Worm (Caenorhabditis elegans) whole organism, L2 larva: Measurements from ENCODE around the gene arl-5.

ENCODE experiments used
- C34F6.9 ChIP-seq: fragments of 150-350 bp; optimal IDR thresholded peaks from 2 replicates; lab custom pipeline; 2014; ENCODE audit warnings: missing biosample characterization, missing genetic modification characterization
- F13H6.1 ChIP-seq: sonication (generic microtip); optimal IDR thresholded peaks from 2 replicates; lab custom pipeline; 2016; ENCODE audit warnings: missing genetic modification characterization, missing compliant biosample characterization
- R02D3.7 ChIP-seq: fragments of 150-350 bp; optimal IDR thresholded peaks from 2 replicates; lab custom pipeline; 2014; ENCODE audit warnings: missing biosample characterization, missing genetic modification characterization
- Y55F3AM.14 ChIP-seq: fragments of 200-800 bp; sonication (Bioruptor generic); optimal IDR thresholded peaks from 2 replicates; lab custom pipeline; 2018; ENCODE audit warnings: mild to moderate bottlenecking, missing genetic modification characterization, missing compliant biosample characterization
- ZK546.5 ChIP-seq: sonication (generic microtip); optimal IDR thresholded peaks from 2 replicates; lab custom pipeline; 2017; ENCODE audit warnings: missing biosample characterization, missing genetic modification characterization
- alr-1 ChIP-seq: fragments of 150-350 bp; optimal IDR thresholded peaks from 2 replicates; lab custom pipeline; 2014; ENCODE audit warnings: missing biosample characterization, missing genetic modification characterization
- aly-2 ChIP-seq: fragments of 150-350 bp; optimal IDR thresholded peaks from 2 replicates; lab custom pipeline; 2014; ENCODE audit warnings: missing biosample characterization, missing genetic modification characterization
- ama-1 ChIP-seq: fragments of 150-350 bp; optimal IDR thresholded peaks from 2 replicates; lab custom pipeline; 2018; ENCODE audit warnings: inconsistent platforms
- blmp-1 ChIP-seq: sonication (generic microtip); optimal IDR thresholded peaks from 2 replicates; lab custom pipeline; 2017; ENCODE audit warnings: missing genetic modification characterization, mild to moderate bottlenecking, missing compliant biosample characterization, antibody characterized with exemption, moderate library complexity; ENCODE audit not compliant: insufficient read depth
- ceh-16 ChIP-seq: fragments of 150-350 bp; optimal IDR thresholded peaks from 2 replicates; lab custom pipeline; 2014; ENCODE audit warnings: missing biosample characterization, missing genetic modification characterization
- ceh-82 ChIP-seq: fragments of 150-350 bp; optimal IDR thresholded peaks from 2 replicates; lab custom pipeline; 2014; ENCODE audit warnings: missing biosample characterization, missing genetic modification characterization
- crh-2 ChIP-seq: sonication (generic microtip); optimal IDR thresholded peaks from 2 replicates; lab custom pipeline; 2017; ENCODE audit warnings: missing biosample characterization, missing genetic modification characterization
- dmd-4 ChIP-seq: sonication (generic microtip); optimal IDR thresholded peaks from 2 replicates; lab custom pipeline; 2017; ENCODE audit warnings: missing biosample characterization, missing genetic modification characterization
- egl-27 ChIP-seq: sonication (generic microtip); optimal IDR thresholded peaks from 3 replicates; lab custom pipeline; 2017; ENCODE audit warnings: missing biosample characterization, missing genetic modification reagents, missing genetic modification characterization
- elt-1 ChIP-seq: fragments of 150-350 bp; optimal IDR thresholded peaks from 2 replicates; lab custom pipeline; 2014; ENCODE audit warnings: missing biosample characterization, missing genetic modification characterization
- elt-3 ChIP-seq: sonication (generic microtip); optimal IDR thresholded peaks from 2 replicates; lab custom pipeline; 2017; ENCODE audit warnings: missing biosample characterization, missing genetic modification characterization
- fos-1 ChIP-seq: fragments of 150-350 bp; optimal IDR thresholded peaks from 2 replicates; lab custom pipeline; 2014; ENCODE audit warnings: missing biosample characterization, missing genetic modification characterization
- gmeb-1 ChIP-seq: fragments of 150-350 bp; optimal IDR thresholded peaks from 2 replicates; lab custom pipeline; 2014; ENCODE audit warnings: missing biosample characterization, missing genetic modification characterization
- lin-11 ChIP-seq: fragments of 150-350 bp; sonication (generic microtip); optimal IDR thresholded peaks from 2 replicates; lab custom pipeline; 2014; ENCODE audit warnings: missing biosample characterization, missing genetic modification characterization, inconsistent platforms, mixed read lengths
- lin-13 ChIP-seq: fragments of 150-350 bp; optimal IDR thresholded peaks from 2 replicates; lab custom pipeline; 2014; ENCODE audit warnings: missing biosample characterization, missing genetic modification reagents, missing genetic modification characterization
- lin-39 ChIP-seq: fragments of 150-350 bp; optimal IDR thresholded peaks from 2 replicates; lab custom pipeline; 2014; ENCODE audit warnings: missing biosample characterization, missing genetic modification reagents, missing genetic modification characterization
- lsy-2 ChIP-seq, 2 experiments: fragments of 150-350 bp in 1 of 2; sonication (generic microtip) in 1 of 2; optimal IDR thresholded peaks; 2 replicates each; lab custom pipeline; 2014 to 2017; ENCODE audit warnings: missing biosample characterization in 2 of 2, missing genetic modification characterization in 2 of 2
- mab-5 ChIP-seq: fragments of 150-350 bp; optimal IDR thresholded peaks from 2 replicates; lab custom pipeline; 2014; ENCODE audit warnings: missing biosample characterization, missing genetic modification characterization
- mbf-1 ChIP-seq: sonication (generic microtip); optimal IDR thresholded peaks from 2 replicates; lab custom pipeline; 2017; ENCODE audit warnings: missing biosample characterization, missing genetic modification characterization
- mdl-1 ChIP-seq, 2 experiments: fragments of 150-350 bp in 1 of 2; sonication (generic microtip) in 1 of 2; optimal IDR thresholded peaks; 2 replicates each; lab custom pipeline; 2017; ENCODE audit warnings: missing biosample characterization in 2 of 2, missing genetic modification characterization in 2 of 2
- nhr-10 ChIP-seq: sonication (generic microtip); optimal IDR thresholded peaks from 2 replicates; lab custom pipeline; 2017; ENCODE audit warnings: missing biosample characterization, missing genetic modification characterization
- nhr-11 ChIP-seq: fragments of 150-350 bp; optimal IDR thresholded peaks from 2 replicates; lab custom pipeline; 2014; ENCODE audit warnings: missing biosample characterization, missing genetic modification characterization
- nhr-12 ChIP-seq: fragments of 150-350 bp; optimal IDR thresholded peaks from 2 replicates; lab custom pipeline; 2014; ENCODE audit warnings: missing biosample characterization, missing genetic modification characterization
- nhr-129 ChIP-seq: fragments of 150-350 bp; optimal IDR thresholded peaks from 2 replicates; lab custom pipeline; 2014; ENCODE audit warnings: missing biosample characterization, missing genetic modification characterization
- nhr-21 ChIP-seq: fragments of 150-350 bp; optimal IDR thresholded peaks from 2 replicates; lab custom pipeline; 2014; ENCODE audit warnings: missing biosample characterization, missing genetic modification characterization
- nhr-23 ChIP-seq: fragments of 150-350 bp; optimal IDR thresholded peaks from 2 replicates; lab custom pipeline; 2014; ENCODE audit warnings: missing biosample characterization, missing genetic modification reagents, missing genetic modification characterization
- nhr-237 ChIP-seq: fragments of 150-350 bp; optimal IDR thresholded peaks from 2 replicates; lab custom pipeline; 2014; ENCODE audit warnings: missing biosample characterization, missing genetic modification characterization
- nhr-25 ChIP-seq: fragments of 150-350 bp; sonication (generic microtip); optimal IDR thresholded peaks from 3 replicates; lab custom pipeline; 2014; ENCODE audit warnings: missing biosample characterization, missing genetic modification characterization
- nhr-6 ChIP-seq: fragments of 150-350 bp; optimal IDR thresholded peaks from 2 replicates; lab custom pipeline; 2014; ENCODE audit warnings: missing biosample characterization, missing genetic modification characterization
- nhr-77 ChIP-seq: fragments of 150-350 bp; optimal IDR thresholded peaks from 2 replicates; lab custom pipeline; 2014; ENCODE audit warnings: missing biosample characterization, missing genetic modification characterization
- peb-1 ChIP-seq: fragments of 150-350 bp; optimal IDR thresholded peaks from 2 replicates; lab custom pipeline; 2014; ENCODE audit warnings: missing biosample characterization, missing genetic modification characterization
- sem-4 ChIP-seq: fragments of 150-350 bp; optimal IDR thresholded peaks from 2 replicates; lab custom pipeline; 2014; ENCODE audit warnings: missing biosample characterization, missing genetic modification reagents, missing genetic modification characterization
- skn-1 ChIP-seq: sonication (generic microtip); optimal IDR thresholded peaks from 2 replicates; lab custom pipeline; 2017; ENCODE audit warnings: missing biosample characterization, missing genetic modification characterization
- sma-3 ChIP-seq: sonication (generic microtip); optimal IDR thresholded peaks from 2 replicates; lab custom pipeline; 2016; ENCODE audit warnings: missing genetic modification reagents, missing genetic modification characterization, missing compliant biosample characterization
- sma-9 ChIP-seq, 2 experiments: fragments of 150-350 bp in 1 of 2; sonication (generic microtip) in 1 of 2; optimal IDR thresholded peaks; 2 replicates each; lab custom pipeline; 2014 to 2016; ENCODE audit warnings: missing genetic modification characterization in 2 of 2, mild to moderate bottlenecking in 1 of 2, missing biosample characterization in 1 of 2, missing compliant biosample characterization in 1 of 2, missing genetic modification reagents in 1 of 2, moderate library complexity in 1 of 2
- snpc-4 ChIP-seq: fragments of 150-350 bp; optimal IDR thresholded peaks from 2 replicates; lab custom pipeline; 2014; ENCODE audit warnings: missing biosample characterization, missing genetic modification characterization
- unc-39 ChIP-seq: fragments of 150-350 bp; optimal IDR thresholded peaks from 2 replicates; lab custom pipeline; 2014; ENCODE audit warnings: missing biosample characterization, missing genetic modification characterization
- unc-55 ChIP-seq: fragments of 150-350 bp; sonication (generic microtip); optimal IDR thresholded peaks from 3 replicates; lab custom pipeline; 2014; ENCODE audit warnings: missing biosample characterization, missing genetic modification reagents, missing genetic modification characterization
- unc-62 ChIP-seq: fragments of 150-350 bp; optimal IDR thresholded peaks from 2 replicates; lab custom pipeline; 2014; ENCODE audit warnings: missing biosample characterization, missing genetic modification reagents, missing genetic modification characterization
- zag-1 ChIP-seq: fragments of 150-350 bp; optimal IDR thresholded peaks from 2 replicates; lab custom pipeline; 2014; ENCODE audit warnings: missing biosample characterization, missing genetic modification characterization
- ztf-1 ChIP-seq: fragments of 200-800 bp; sonication (Bioruptor generic); conservative IDR thresholded peaks from 2 replicates; pipeline ENCODE4 v1.3.6; 2022; ENCODE audit warnings: missing genetic modification characterization, missing compliant biosample characterization
- ztf-11 ChIP-seq: sonication (generic microtip); optimal IDR thresholded peaks from 2 replicates; lab custom pipeline; 2017; ENCODE audit warnings: missing biosample characterization, missing genetic modification characterization
- ztf-4 ChIP-seq: fragments of 150-350 bp; optimal IDR thresholded peaks from 2 replicates; lab custom pipeline; 2014; ENCODE audit warnings: missing biosample characterization, missing genetic modification characterization

Gene arl-5

DNA sequence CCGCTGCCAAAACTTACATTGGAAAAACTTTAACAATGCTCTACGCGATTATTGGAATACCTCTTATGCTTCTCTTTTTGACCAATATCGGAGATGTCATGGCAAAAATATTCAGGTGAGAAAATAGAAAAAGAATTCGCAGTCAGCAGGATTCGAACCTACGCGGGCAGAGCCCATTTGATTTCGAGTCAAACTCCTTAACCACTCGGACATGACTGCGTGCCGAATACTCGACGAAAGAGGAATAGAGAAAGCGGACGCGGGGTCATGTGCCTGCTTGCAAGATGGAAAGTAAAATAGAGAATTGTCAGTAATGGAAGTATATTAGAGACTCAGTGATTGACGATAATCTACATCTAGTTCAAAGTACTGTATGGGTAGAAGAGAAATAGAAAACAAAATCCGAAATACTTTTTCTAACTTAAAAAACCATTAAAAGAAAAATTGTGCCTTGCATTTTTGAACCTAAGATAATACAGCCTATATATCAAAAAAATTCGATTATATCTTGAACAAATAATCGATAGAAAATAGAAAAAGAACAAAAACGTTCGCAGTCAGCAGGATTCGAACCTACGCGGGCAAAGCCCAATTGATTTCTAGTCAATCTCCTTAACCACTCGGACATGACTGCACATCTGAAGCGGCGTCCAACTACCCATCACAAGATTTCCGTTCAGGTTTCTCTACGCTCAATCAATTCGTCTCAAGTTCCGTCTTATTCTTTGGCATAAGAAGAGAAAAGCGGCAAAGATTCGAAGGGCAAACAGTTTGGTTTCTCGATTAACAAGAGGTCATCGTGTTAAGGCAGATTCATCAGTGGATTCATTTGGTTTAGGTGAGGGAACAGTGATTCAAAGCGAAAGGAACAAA lies 38.7 kb downstream of the arl-5 start:
- TF ChIP-seq lsy-2 (tag; optimal IDR thresholded peaks at IDR 0.05; lab: Kevin White, UChicago) (peak; percentile 35 to 50), nhr-11 (no peak), ztf-1 (GFP tag; lab: Robert Waterston, UW) (no peak), nhr-23 (tag; lab: Kevin White, UChicago) (no peak), nhr-237 (tag; lab: Kevin White, UChicago) (no peak), peb-1 (tag; lab: Kevin White, UChicago) (no peak), ZK546.5 (tag; lab: Kevin White, UChicago) (no peak), egl-27 (tag; lab: Kevin White, UChicago) (no peak), alr-1 (tag; lab: Kevin White, UChicago) (no peak), sem-4 (tag; lab: Kevin White, UChicago) (peak; percentile 1), ztf-11 (tag; lab: Kevin White, UChicago) (no peak), crh-2 (tag; lab: Kevin White, UChicago) (peak; percentile 58), nhr-129 (tag; lab: Kevin White, UChicago) (peak; percentile 79), fos-1 (peak; percentile 20), sma-9 (GFP tag; optimal IDR thresholded peaks at IDR 0.05; lab: Kevin White, UChicago) (peak; percentile 78), sma-9 (tag; optimal IDR thresholded peaks at IDR 0.05; lab: Kevin White, UChicago) (no peak), mbf-1 (tag; lab: Kevin White, UChicago) (no peak), zag-1 (tag; lab: Kevin White, UChicago) (no peak), nhr-10 (tag; lab: Kevin White, UChicago) (no peak), elt-1 (no peak), lin-39 (tag; lab: Kevin White, UChicago) (no peak), skn-1 (no peak), gmeb-1 (peak; percentile 70), nhr-6 (tag; lab: Kevin White, UChicago) (no peak), ama-1 (lab: Kevin White, UChicago) (no peak), sma-3 (GFP tag; lab: Kevin White, UChicago) (peak; percentile 16), R02D3.7 (no peak), ceh-82 (tag; lab: Kevin White, UChicago) (no peak), nhr-25 (no peak), unc-62 (no peak), unc-55 (peak; percentile 64), nhr-21 (no peak), dmd-4 (no peak), aly-2 (tag; lab: Kevin White, UChicago) (no peak), elt-3 (no peak), lin-11 (tag; lab: Kevin White, UChicago) (peak; percentile 53), ztf-4 (tag; lab: Kevin White, UChicago) (peak; percentile 42), mab-5 (peak; percentile 37), mdl-1 (tag; optimal IDR thresholded peaks at IDR 0.05; lab: Kevin White, UChicago) (peak in 1 of 2 experiments; percentile 17), snpc-4 (tag; lab: Kevin White, UChicago) (no peak), nhr-12 (no peak), F13H6.1 (tag; lab: Kevin White, UChicago) (peak; percentile 31), ceh-16 (tag; lab: Kevin White, UChicago) (no peak), unc-39 (no peak), nhr-77 (no peak), Y55F3AM.14 (GFP tag; lab: Kevin White, UChicago) (peak; percentile 61), C34F6.9 (tag; lab: Kevin White, UChicago) (peak; percentile 48), lin-13 (GFP tag; lab: Kevin White, UChicago) (no peak), blmp-1 (tag; lab: Kevin White, UChicago) (no peak)
- TF ChIP-seq, all 48 proteins: peak for 16
